Fruit fly (Drosophila melanogaster): ENCODE measurements around the gene Ugt302E1.

Gene Ugt302E1

DNA sequence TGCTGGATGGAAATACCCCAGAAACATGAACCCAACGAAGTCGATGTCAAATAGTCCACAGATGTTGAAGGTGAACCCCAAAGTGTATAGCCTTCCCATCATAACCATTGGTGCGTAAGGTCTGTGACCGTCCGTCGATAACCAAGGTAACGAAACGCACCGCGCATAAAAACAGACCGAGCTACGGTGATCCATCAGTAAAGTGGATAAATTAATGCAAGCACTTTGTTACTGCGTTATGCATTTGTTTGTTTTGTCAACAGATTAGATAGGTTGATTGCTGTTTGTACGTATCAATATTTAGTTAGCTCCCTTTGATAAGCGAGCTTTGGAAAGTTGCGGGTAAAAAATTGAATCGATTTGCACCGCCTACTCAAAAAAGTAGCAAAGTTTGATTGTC lies 23.9 kb downstream of the Ugt302E1 start (continued):
- peak; percentile 40 for TF ChIP-seq CG12071 (GFP tag; optimal IDR thresholded peaks at IDR 0.05)
- no peak for TF ChIP-seq CG12659 (GFP tag; optimal IDR thresholded peaks at IDR 0.05)
- TF ChIP-seq CG32532 (GFP tag; IDR thresholded peaks at IDR 0.05): no peak
- TF ChIP-seq Hr51 (GFP tag; optimal IDR thresholded peaks at IDR 0.05): peak in 1 of 2 experiments; percentile 14
- TF ChIP-seq NC2β (GFP tag; optimal IDR thresholded peaks at IDR 0.05): no peak
- TF ChIP-seq ssp (GFP tag; IDR thresholded peaks at IDR 0.05): no peak
- TF ChIP-seq CG11504 (tag; optimal IDR thresholded peaks at IDR 0.05): peak; percentile 37
- TF ChIP-seq CG3407 (GFP tag; optimal IDR thresholded peaks at IDR 0.05): no peak
- peak; percentile 40 for TF ChIP-seq BtbVII (GFP tag; optimal IDR thresholded peaks at IDR 0.05)
- TF ChIP-seq unc-4 (GFP tag; IDR thresholded peaks at IDR 0.05; ENCODE audit: partially characterized antibody): no peak
- 0 out of 3 replicates have a peak, but pooled peaks have one; percentile 14 for TF ChIP-seq ci (GFP tag; IDR thresholded peaks at IDR 0.05)
- no peak for TF ChIP-seq Hr78 (GFP tag; optimal IDR thresholded peaks at IDR 0.05)
- no peak for TF ChIP-seq CG2116 (GFP tag; optimal IDR thresholded peaks at IDR 0.05)
- no peak for TF ChIP-seq CG8290 (GFP tag; optimal IDR thresholded peaks at IDR 0.05)
- peak in 1 of 2 experiments; percentile 12 for TF ChIP-seq CG8290 (tag; optimal IDR thresholded peaks at IDR 0.05)
- no peak for TF ChIP-seq H15 (GFP tag; IDR thresholded peaks at IDR 0.05)
- no peak for TF ChIP-seq CG17186 (GFP tag; optimal IDR thresholded peaks at IDR 0.05)
- TF ChIP-seq ac (GFP tag; optimal IDR thresholded peaks at IDR 0.05): no peak
- TF ChIP-seq sens (GFP tag): peak; percentile 60
- peak; percentile 21 for TF ChIP-seq CG15514 (GFP tag; optimal IDR thresholded peaks at IDR 0.05)
- TF ChIP-seq zfh2 (GFP tag; optimal IDR thresholded peaks at IDR 0.05): no peak
- no peak for TF ChIP-seq CG13894 (tag; optimal IDR thresholded peaks at IDR 0.05)
- TF ChIP-seq Sry-δ (GFP tag; optimal IDR thresholded peaks at IDR 0.05): no peak
- 0 out of 3 replicates have a peak, but pooled peaks have one; percentile 17 for TF ChIP-seq so (GFP tag; IDR thresholded peaks at IDR 0.05)
- TF ChIP-seq Vsx1 (GFP tag; optimal IDR thresholded peaks at IDR 0.05): no peak
- peak; percentile 15 for TF ChIP-seq CG13296 (GFP tag; optimal IDR thresholded peaks at IDR 0.05)
- TF ChIP-seq CG18764 (GFP tag; optimal IDR thresholded peaks at IDR 0.05): no peak
- no peak for TF ChIP-seq CG1603 (tag; optimal IDR thresholded peaks at IDR 0.05)
- TF ChIP-seq Sox102F (GFP tag; optimal IDR thresholded peaks at IDR 0.05): peak; percentile 5
- TF ChIP-seq psq (GFP tag; optimal IDR thresholded peaks at IDR 0.05): no peak
- TF ChIP-seq Six4 (GFP tag; optimal IDR thresholded peaks at IDR 0.05): no peak
- TF ChIP-seq Jarid2 (GFP tag; optimal IDR thresholded peaks at IDR 0.05): no peak
- no peak for TF ChIP-seq Camta (GFP tag; optimal IDR thresholded peaks at IDR 0.05)
- TF ChIP-seq wek (GFP tag; optimal IDR thresholded peaks at IDR 0.05): peak; percentile 49
- TF ChIP-seq croc (GFP tag; conservative IDR thresholded peaks at IDR 0.05): no peak
- TF ChIP-seq CG1832 (GFP tag; optimal IDR thresholded peaks at IDR 0.05): no peak
- TF ChIP-seq CG9817 (tag; optimal IDR thresholded peaks at IDR 0.05): peak; percentile 5
- TF ChIP-seq CG10543 (GFP tag; optimal IDR thresholded peaks at IDR 0.05): no peak
- TF ChIP-seq Lhr (GFP tag; optimal IDR thresholded peaks at IDR 0.05): no peak
- no peak for TF ChIP-seq Hmx (GFP tag; optimal IDR thresholded peaks at IDR 0.05)
- TF ChIP-seq CG17802 (tag; optimal IDR thresholded peaks at IDR 0.05): no peak
- TF ChIP-seq chif (GFP tag; optimal IDR thresholded peaks at IDR 0.05): no peak
- TF ChIP-seq Nf-YA (GFP tag; IDR thresholded peaks at IDR 0.05): no peak
- no peak for TF ChIP-seq CG17612 (GFP tag; IDR thresholded peaks at IDR 0.05)
- no peak for TF ChIP-seq CG33557 (GFP tag; optimal IDR thresholded peaks at IDR 0.05)
- no peak for TF ChIP-seq CG11695 (GFP tag; IDR thresholded peaks at IDR 0.05)
- TF ChIP-seq Med (GFP tag): peak; percentile 70
- TF ChIP-seq CG17829 (tag; optimal IDR thresholded peaks at IDR 0.05): no peak
- TF ChIP-seq otp (GFP tag; IDR thresholded peaks at IDR 0.05): no peak
- TF ChIP-seq Sry-β (GFP tag; optimal IDR thresholded peaks at IDR 0.05): no peak
- TF ChIP-seq tap (tag; optimal IDR thresholded peaks at IDR 0.05): peak; percentile 11
